Worm (Caenorhabditis elegans) whole organism, L4 larva: Measurements from ENCODE around the gene Y55B1AR.2.
A peak's percentile ranks its signal among the peaks of the same experiment; 100 is the strongest.

Experiments used
- F49E8.2 ChIP-seq: sonication (generic microtip); optimal IDR thresholded peaks from 2 replicates; lab custom pipeline; 2016; ENCODE audit warnings: missing compliant biosample characterization, mild to moderate bottlenecking, missing genetic modification characterization, borderline replicate concordance
- Y105C5A.15 ChIP-seq: fragments of 200-800 bp; sonication (Bioruptor generic); IDR thresholded peaks from 2 replicates; pipeline ENCODE4 v1.3.6; 2022; ENCODE audit warnings: missing genetic modification characterization, missing compliant biosample characterization
- Y5F2A.4 ChIP-seq: fragments of 200-800 bp; sonication (Bioruptor generic); optimal IDR thresholded peaks from 2 replicates; lab custom pipeline; 2018; ENCODE audit warnings: mild to moderate bottlenecking, missing genetic modification characterization, missing compliant biosample characterization
- ZK337.2 ChIP-seq: fragments of 200-800 bp; sonication (Bioruptor generic); IDR thresholded peaks from 2 replicates; pipeline ENCODE4 v1.3.6; 2022; ENCODE audit warnings: missing genetic modification reagents, missing genetic modification characterization, missing compliant biosample characterization
- aha-1 ChIP-seq: fragments of 150-350 bp; peaks from one replicate; lab custom pipeline; 2014; ENCODE audit warnings: missing biosample characterization, missing genetic modification characterization
- arid-1 ChIP-seq: fragments of 200-800 bp; sonication (Bioruptor generic); conservative IDR thresholded peaks from 2 replicates; pipeline ENCODE4 v1.3.6; 2022; ENCODE audit warnings: missing genetic modification reagents, missing genetic modification characterization, missing compliant biosample characterization
- ceh-20 ChIP-seq: fragments of 200-800 bp; sonication (Bioruptor generic); IDR thresholded peaks from 2 replicates; pipeline ENCODE4 v1.3.6; 2022; ENCODE audit warnings: missing genetic modification reagents, missing genetic modification characterization, missing compliant biosample characterization
- ceh-32 ChIP-seq: sonication (generic microtip); optimal IDR thresholded peaks from 2 replicates; lab custom pipeline; 2016; ENCODE audit warnings: mild to moderate bottlenecking, missing genetic modification characterization, missing compliant biosample characterization; ENCODE audit not compliant: poor library complexity
- ceh-62 ChIP-seq: sonication (generic microtip); optimal IDR thresholded peaks from 2 replicates; lab custom pipeline; 2017; ENCODE audit warnings: missing biosample characterization, missing genetic modification characterization
- ceh-82 ChIP-seq: sonication (generic microtip); optimal IDR thresholded peaks from 2 replicates; lab custom pipeline; 2017; ENCODE audit warnings: missing biosample characterization, missing genetic modification characterization
- daf-8 ChIP-seq: fragments of 200-800 bp; sonication (Bioruptor generic); IDR thresholded peaks from 2 replicates; pipeline ENCODE4 v1.3.6; 2022; ENCODE audit warnings: missing genetic modification characterization, missing compliant biosample characterization
- dmd-6 ChIP-seq: fragments of 200-800 bp; sonication (Bioruptor generic); IDR thresholded peaks from 2 replicates; pipeline ENCODE4 v1.3.6; 2022; ENCODE audit warnings: missing genetic modification reagents, missing genetic modification characterization, missing compliant biosample characterization
- dmd-8 ChIP-seq: fragments of 200-800 bp; sonication (Bioruptor generic); IDR thresholded peaks from 2 replicates; pipeline ENCODE4 v1.3.6; 2022; ENCODE audit warnings: missing genetic modification characterization, missing compliant biosample characterization
- dpl-1 ChIP-seq: fragments of 150-350 bp; optimal IDR thresholded peaks from 2 replicates; lab custom pipeline; 2014; ENCODE audit warnings: missing biosample characterization, missing genetic modification reagents, missing genetic modification characterization
- dve-1 ChIP-seq: sonication (generic microtip); optimal IDR thresholded peaks from 2 replicates; lab custom pipeline; 2017; ENCODE audit warnings: antibody characterized with exemption, mild to moderate bottlenecking, missing genetic modification characterization, missing compliant biosample characterization; ENCODE audit not compliant: insufficient read depth
- egl-27 ChIP-seq: sonication (generic microtip); optimal IDR thresholded peaks from 3 replicates; lab custom pipeline; 2017; ENCODE audit warnings: missing biosample characterization, missing genetic modification reagents, missing genetic modification characterization
- fos-1 ChIP-seq: fragments of 150-350 bp; optimal IDR thresholded peaks from 2 replicates; lab custom pipeline; 2014; ENCODE audit warnings: missing biosample characterization, missing genetic modification characterization
- hif-1 ChIP-seq, 2 experiments: sonication (generic microtip); optimal IDR thresholded peaks; 2 replicates each; lab custom pipeline; 2016 to 2017; ENCODE audit warnings: missing compliant biosample characterization in 2 of 2, missing genetic modification characterization in 2 of 2, missing genetic modification reagents in 2 of 2, missing genotype in 2 of 2, mild to moderate bottlenecking in 1 of 2
- hlh-11 ChIP-seq: fragments of 200-800 bp; sonication (Bioruptor generic); optimal IDR thresholded peaks from 2 replicates; lab custom pipeline; 2018; ENCODE audit warnings: mild to moderate bottlenecking, missing genetic modification characterization, missing compliant biosample characterization
- hlh-30 ChIP-seq: sonication (generic microtip); optimal IDR thresholded peaks from 2 replicates; lab custom pipeline; 2017; ENCODE audit warnings: antibody characterized with exemption, mild to moderate bottlenecking, missing genetic modification characterization, missing compliant biosample characterization; ENCODE audit not compliant: insufficient read depth
- hmg-1.1 ChIP-seq: fragments of 200-800 bp; sonication (Bioruptor generic); IDR thresholded peaks from 2 replicates; pipeline ENCODE4 v1.3.6; 2022; ENCODE audit warnings: missing genetic modification reagents, missing genetic modification characterization, missing compliant biosample characterization
- jun-1 ChIP-seq: fragments of 150-350 bp; optimal IDR thresholded peaks from 2 replicates; lab custom pipeline; 2014; ENCODE audit warnings: missing biosample characterization, missing genetic modification reagents, missing genetic modification characterization
- lin-13 ChIP-seq: fragments of 150-350 bp; optimal IDR thresholded peaks from 2 replicates; lab custom pipeline; 2014; ENCODE audit warnings: missing biosample characterization, missing genetic modification reagents, missing genetic modification characterization
- lin-29 ChIP-seq: fragments of 200-800 bp; sonication (Bioruptor generic); IDR thresholded peaks from 2 replicates; pipeline ENCODE4 v1.3.6; 2022; ENCODE audit warnings: missing genetic modification reagents, missing genetic modification characterization, missing compliant biosample characterization
- lsy-2 ChIP-seq, 2 experiments: fragments of 150-350 bp in 1 of 2; sonication (generic microtip) in 1 of 2; optimal IDR thresholded peaks; 2 replicates each; lab custom pipeline; 2014 to 2017; ENCODE audit warnings: missing biosample characterization in 2 of 2, missing genetic modification characterization in 2 of 2
- madf-9 ChIP-seq: fragments of 200-800 bp; sonication (Bioruptor generic); conservative IDR thresholded peaks from 2 replicates; pipeline ENCODE4 v1.3.6; 2022; ENCODE audit warnings: missing genetic modification reagents, missing genetic modification characterization, missing compliant biosample characterization
- mep-1 ChIP-seq: fragments of 150-350 bp; sonication (generic microtip); optimal IDR thresholded peaks from 3 replicates; lab custom pipeline; 2014; ENCODE audit warnings: missing biosample characterization, missing genetic modification characterization
- mes-2 ChIP-seq: sonication (generic microtip); optimal IDR thresholded peaks from 2 replicates; lab custom pipeline; 2016; ENCODE audit warnings: missing genotype, mild to moderate bottlenecking, missing genetic modification characterization, missing compliant biosample characterization; ENCODE audit not compliant: poor library complexity, severe bottlenecking
- mxl-2 ChIP-seq: fragments of 200-800 bp; sonication (Bioruptor generic); conservative IDR thresholded peaks from 2 replicates; pipeline ENCODE4 v1.3.6; 2022; ENCODE audit warnings: missing genetic modification reagents, missing genetic modification characterization, missing compliant biosample characterization
- nhr-102 ChIP-seq: sonication (generic microtip); optimal IDR thresholded peaks from 2 replicates; lab custom pipeline; 2016; ENCODE audit warnings: mild to moderate bottlenecking, missing genetic modification characterization, moderate library complexity, missing compliant biosample characterization
- nhr-25 ChIP-seq: sonication (generic microtip); optimal IDR thresholded peaks from 2 replicates; lab custom pipeline; 2017; ENCODE audit warnings: missing genetic modification characterization, mild to moderate bottlenecking, missing compliant biosample characterization, antibody characterized with exemption, moderate library complexity, borderline replicate concordance; ENCODE audit not compliant: insufficient read depth
- nhr-28 ChIP-seq: fragments of 150-350 bp; optimal IDR thresholded peaks from 2 replicates; lab custom pipeline; 2014; ENCODE audit warnings: missing biosample characterization, missing genetic modification characterization
- nhr-42 ChIP-seq: fragments of 200-800 bp; sonication (Bioruptor generic); IDR thresholded peaks from 2 replicates; pipeline ENCODE4 v1.3.6; 2022; ENCODE audit warnings: missing genetic modification characterization, missing compliant biosample characterization
- nhr-48 ChIP-seq: sonication (generic microtip); optimal IDR thresholded peaks from 2 replicates; lab custom pipeline; 2016; ENCODE audit warnings: mild to moderate bottlenecking, missing genetic modification characterization, missing compliant biosample characterization
- nhr-76 ChIP-seq: fragments of 150-350 bp; optimal IDR thresholded peaks from 2 replicates; lab custom pipeline; 2014; ENCODE audit warnings: missing biosample characterization, missing genetic modification characterization
- pha-4 ChIP-seq, 2 experiments: fragments of 150-350 bp in 1 of 2; fragments of 200-800 bp in 1 of 2; sonication (Bioruptor generic) in 1 of 2; IDR thresholded peaks in 1 of 2; optimal IDR thresholded peaks in 1 of 2; 2 replicates each; pipeline versions ENCODE4 v1.3.6 to Lab custom; 2014 to 2022; ENCODE audit warnings: missing genetic modification characterization in 2 of 2, missing genetic modification reagents in 2 of 2, missing biosample characterization in 1 of 2, missing compliant biosample characterization in 1 of 2
- pqm-1 ChIP-seq: sonication (generic microtip); optimal IDR thresholded peaks from 2 replicates; lab custom pipeline; 2017; ENCODE audit warnings: missing biosample characterization, missing genetic modification characterization
- sdz-12 ChIP-seq: fragments of 200-800 bp; sonication (Bioruptor generic); optimal IDR thresholded peaks from 2 replicates; lab custom pipeline; 2018; ENCODE audit warnings: mild to moderate bottlenecking, missing genetic modification characterization, missing compliant biosample characterization
- snpc-1.2 ChIP-seq: fragments of 200-800 bp; sonication (Bioruptor generic); IDR thresholded peaks from 2 replicates; pipeline ENCODE4 v1.3.6; 2022; ENCODE audit warnings: missing genetic modification reagents, missing genetic modification characterization, missing compliant biosample characterization
- snpc-4 ChIP-seq: fragments of 150-350 bp; optimal IDR thresholded peaks from 2 replicates; lab custom pipeline; 2014; ENCODE audit warnings: missing biosample characterization, missing genetic modification characterization
- tra-1 ChIP-seq: fragments of 200-800 bp; sonication (Bioruptor generic); IDR thresholded peaks from 2 replicates; pipeline ENCODE4 v1.3.6; 2022; ENCODE audit warnings: missing genetic modification reagents, missing genetic modification characterization, missing compliant biosample characterization
- unc-130 ChIP-seq: sonication (generic microtip); optimal IDR thresholded peaks from 2 replicates; lab custom pipeline; 2016; ENCODE audit warnings: missing genetic modification reagents, missing genetic modification characterization, missing compliant biosample characterization
- unc-39 ChIP-seq: sonication (generic microtip); optimal IDR thresholded peaks from 2 replicates; lab custom pipeline; 2017; ENCODE audit warnings: missing biosample characterization, missing genetic modification characterization
- zfp-2 ChIP-seq: sonication (generic microtip); optimal IDR thresholded peaks from 2 replicates; lab custom pipeline; 2016; ENCODE audit warnings: mild to moderate bottlenecking, missing genetic modification characterization, missing compliant biosample characterization
- zip-2 ChIP-seq: fragments of 150-350 bp; optimal IDR thresholded peaks from 2 replicates; lab custom pipeline; 2014; ENCODE audit warnings: missing biosample characterization, missing genetic modification characterization
- ztf-7 ChIP-seq: fragments of 150-350 bp; optimal IDR thresholded peaks from 2 replicates; lab custom pipeline; 2014; ENCODE audit warnings: missing biosample characterization, missing genetic modification characterization

Y55B1AR.2 gene

DNA sequence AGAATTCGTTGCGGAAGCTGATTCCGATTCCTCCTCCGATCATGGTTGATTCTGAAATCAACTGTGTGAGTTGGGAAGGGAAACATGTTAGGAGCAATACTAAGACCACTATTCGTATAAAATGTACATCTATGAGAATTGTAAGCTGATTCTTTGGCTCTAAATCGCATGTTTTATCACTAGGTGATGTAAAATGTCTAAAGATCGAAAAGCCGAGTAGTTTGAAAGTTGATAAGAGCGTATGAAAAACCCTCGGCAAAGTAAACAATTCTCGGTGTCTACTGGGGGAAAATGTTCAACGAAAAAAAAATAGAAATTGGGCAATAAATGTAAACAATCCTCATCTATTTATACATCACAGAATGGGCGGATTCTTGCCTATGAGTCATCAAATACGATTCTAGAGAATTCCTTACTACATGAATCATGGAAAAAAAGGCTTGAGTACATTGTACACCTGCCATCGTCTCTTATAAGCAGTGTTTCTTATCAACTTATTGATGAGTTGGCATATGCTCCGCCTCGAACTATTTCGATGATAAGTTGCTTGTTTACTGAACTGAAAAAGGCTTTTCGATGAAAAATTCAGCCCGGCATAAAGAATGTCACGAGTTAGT lies 1.8 kb upstream of the Y55B1AR.2 start, which contains the start of gene lec-6 (continued):
- TF ChIP-seq ZK337.2 (GFP tag; lab: Robert Waterston, UW), result no peak
- peak; percentile 51 for TF ChIP-seq mep-1 (tag; lab: Kevin White, UChicago)
- TF ChIP-seq dve-1 (tag; lab: Kevin White, UChicago), result peak; percentile 96
- no peak for TF ChIP-seq hmg-1.1 (GFP tag; lab: Robert Waterston, UW)
- peak; percentile 6 for TF ChIP-seq lin-13 (GFP tag; lab: Kevin White, UChicago)
- no peak for TF ChIP-seq ceh-62 (tag; lab: Kevin White, UChicago)
- peak; percentile 22 for TF ChIP-seq jun-1 (tag; lab: Kevin White, UChicago)
- TF ChIP-seq tra-1 (GFP tag; lab: Robert Waterston, UW), result peak; percentile 75
- no peak for TF ChIP-seq arid-1 (GFP tag; lab: Robert Waterston, UW)
- TF ChIP-seq ceh-32 (tag; lab: Kevin White, UChicago), result no peak
- TF ChIP-seq dmd-8, result no peak
- no peak for TF ChIP-seq egl-27
- TF ChIP-seq lsy-2 (tag; optimal IDR thresholded peaks at IDR 0.05; lab: Kevin White, UChicago), result peak in 1 of 2 experiments; percentile 56
- TF ChIP-seq dmd-6 (GFP tag; lab: Robert Waterston, UW), result peak; percentile 88
- TF ChIP-seq hif-1 (tag; optimal IDR thresholded peaks at IDR 0.05; lab: Kevin White, UChicago), result no peak
- TF ChIP-seq ceh-20 (GFP tag; lab: Robert Waterston, UW), result no peak
- TF ChIP-seq Y105C5A.15, result 0 out of 2 replicates have a peak, but pooled peaks have one; percentile 6
- TF ChIP-seq hlh-30 (tag; lab: Kevin White, UChicago), result peak; percentile 60
- no peak for TF ChIP-seq F49E8.2 (tag; lab: Kevin White, UChicago)
- TF ChIP-seq pqm-1, result peak; percentile 77
- TF ChIP-seq pha-4 (GFP tag; IDR thresholded peaks at IDR 0.05; lab: Robert Waterston, UW), result peak; percentile 59
- peak; percentile 79 for TF ChIP-seq pha-4 (tag; optimal IDR thresholded peaks at IDR 0.05; lab: Kevin White, UChicago)
- no peak for TF ChIP-seq ztf-7 (tag; lab: Kevin White, UChicago)
- peak; percentile 73 for TF ChIP-seq nhr-28 (tag; lab: Kevin White, UChicago)
- no peak for TF ChIP-seq nhr-25 (tag; lab: Kevin White, UChicago)
- peak; percentile 69 for TF ChIP-seq nhr-102 (tag; lab: Kevin White, UChicago)
- TF ChIP-seq nhr-48 (tag; lab: Kevin White, UChicago), result peak; percentile 90
- TF ChIP-seq fos-1 (tag; lab: Kevin White, UChicago), result peak; percentile 69

DNA sequence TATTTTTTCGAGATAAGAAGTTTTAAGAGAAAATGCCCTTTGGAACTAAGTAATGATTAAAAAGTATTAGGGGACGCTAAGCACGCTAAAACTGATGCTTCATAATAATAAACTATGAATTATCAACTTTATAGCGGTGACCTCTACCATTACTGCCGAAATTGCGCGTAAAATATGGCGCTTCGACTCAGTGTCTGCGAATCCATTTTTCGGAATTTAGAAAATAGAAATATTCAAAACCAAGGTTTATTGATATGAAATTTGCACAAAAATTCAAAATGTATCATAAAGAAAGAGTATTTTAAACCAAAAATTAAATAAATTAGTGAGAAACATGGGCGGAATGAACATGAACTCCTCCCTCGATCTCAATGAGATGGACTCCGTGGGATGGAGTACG lies 692 bp upstream of the Y55B1AR.2 start:
- no peak for TF ChIP-seq mep-1 (tag; lab: Kevin White, UChicago)
- TF ChIP-seq dmd-6 (GFP tag; lab: Robert Waterston, UW), result no peak; the same call in 1 of the 2 replicates
- TF ChIP-seq unc-39 (tag; lab: Kevin White, UChicago), result no peak
- peak; percentile 23 for TF ChIP-seq nhr-102 (tag; lab: Kevin White, UChicago)
- no peak for TF ChIP-seq nhr-42 (GFP tag; lab: Robert Waterston, UW)
- TF ChIP-seq ceh-82 (tag; lab: Kevin White, UChicago), result no peak
- TF ChIP-seq dve-1 (tag; lab: Kevin White, UChicago), result peak; percentile 70
- no peak for TF ChIP-seq dpl-1 (GFP tag; lab: Kevin White, UChicago)
- TF ChIP-seq ceh-62 (tag; lab: Kevin White, UChicago), result no peak
- peak; percentile 31 for TF ChIP-seq mes-2
- no peak for TF ChIP-seq lin-29 (GFP tag; lab: Robert Waterston, UW)
- no peak for TF ChIP-seq snpc-4
- TF ChIP-seq mxl-2 (GFP tag; lab: Robert Waterston, UW), result no peak
- no peak for TF ChIP-seq snpc-1.2 (GFP tag; lab: Robert Waterston, UW)
- no peak for TF ChIP-seq nhr-76 (tag; lab: Kevin White, UChicago)
- no peak for TF ChIP-seq ceh-20 (GFP tag; lab: Robert Waterston, UW)
- TF ChIP-seq hmg-1.1 (GFP tag; lab: Robert Waterston, UW), result no peak
- TF ChIP-seq sdz-12 (GFP tag; lab: Kevin White, UChicago), result no peak
- no peak for TF ChIP-seq Y5F2A.4 (GFP tag; lab: Kevin White, UChicago)
- no peak for TF ChIP-seq unc-130 (GFP tag; lab: Kevin White, UChicago)
- no peak for TF ChIP-seq zfp-2 (tag; lab: Kevin White, UChicago)
- TF ChIP-seq daf-8 (GFP tag; lab: Robert Waterston, UW), result no peak
- no peak for TF ChIP-seq ceh-32 (tag; lab: Kevin White, UChicago)
- peak; percentile 23 for TF ChIP-seq aha-1
- no peak for TF ChIP-seq madf-9 (GFP tag; lab: Robert Waterston, UW)
- TF ChIP-seq zip-2, result no peak
- TF ChIP-seq hlh-11 (tag; lab: Kevin White, UChicago), result peak; percentile 18
- 0 out of 2 replicates have a peak, but pooled peaks have one; percentile 35 for TF ChIP-seq pha-4 (GFP tag; IDR thresholded peaks at IDR 0.05; lab: Robert Waterston, UW)
- no peak for TF ChIP-seq pha-4 (tag; optimal IDR thresholded peaks at IDR 0.05; lab: Kevin White, UChicago)
